Worm (Caenorhabditis elegans) whole organism, L4 larva: ENCODE measurements around the gene clec-128.
A peak's percentile ranks its signal among the peaks of the same experiment; 100 is the strongest.
"Not testable (repeated sequence)": the region's sequence is repeated elsewhere in the genome, so short reads cannot be mapped to it uniquely, and the experiment has no call there.

Experiments used
- D1046.2 ChIP-seq: fragments of 200-800 bp; sonication (Bioruptor generic); IDR thresholded peaks from 2 replicates; pipeline ENCODE4 v1.3.6; 2022; ENCODE audit warnings: missing genetic modification characterization, missing compliant biosample characterization
- T26A8.4 ChIP-seq: fragments of 200-800 bp; sonication (Bioruptor generic); IDR thresholded peaks from 2 replicates; pipeline ENCODE4 v1.3.6; 2022; ENCODE audit warnings: missing genetic modification characterization, missing compliant biosample characterization
- Y75B8A.6 ChIP-seq: fragments of 200-800 bp; sonication (Bioruptor generic); IDR thresholded peaks from 2 replicates; pipeline ENCODE4 v1.3.6; 2022; ENCODE audit warnings: missing genetic modification reagents, missing genetic modification characterization, missing compliant biosample characterization
- aha-1 ChIP-seq: fragments of 150-350 bp; peaks from one replicate; lab custom pipeline; 2014; ENCODE audit warnings: missing biosample characterization, missing genetic modification characterization
- ceh-20 ChIP-seq: fragments of 200-800 bp; sonication (Bioruptor generic); IDR thresholded peaks from 2 replicates; pipeline ENCODE4 v1.3.6; 2022; ENCODE audit warnings: missing genetic modification reagents, missing genetic modification characterization, missing compliant biosample characterization
- ceh-28 ChIP-seq: fragments of 150-350 bp; optimal IDR thresholded peaks from 2 replicates; lab custom pipeline; 2014; ENCODE audit warnings: missing biosample characterization, missing genetic modification reagents, missing genetic modification characterization
- ceh-62 ChIP-seq: sonication (generic microtip); optimal IDR thresholded peaks from 2 replicates; lab custom pipeline; 2017; ENCODE audit warnings: missing biosample characterization, missing genetic modification characterization
- ctbp-1 ChIP-seq: fragments of 200-800 bp; sonication (Bioruptor generic); IDR thresholded peaks from 2 replicates; pipeline ENCODE4 v1.3.6; 2022; ENCODE audit warnings: missing genetic modification reagents, missing genetic modification characterization, missing compliant biosample characterization
- daf-19 ChIP-seq: fragments of 200-800 bp; sonication (Bioruptor generic); conservative IDR thresholded peaks from 2 replicates; pipeline ENCODE4 v1.3.6; 2022; ENCODE audit warnings: missing genetic modification characterization, missing compliant biosample characterization
- dmd-6 ChIP-seq: fragments of 200-800 bp; sonication (Bioruptor generic); IDR thresholded peaks from 2 replicates; pipeline ENCODE4 v1.3.6; 2022; ENCODE audit warnings: missing genetic modification reagents, missing genetic modification characterization, missing compliant biosample characterization
- dmd-8 ChIP-seq: fragments of 200-800 bp; sonication (Bioruptor generic); IDR thresholded peaks from 2 replicates; pipeline ENCODE4 v1.3.6; 2022; ENCODE audit warnings: missing genetic modification characterization, missing compliant biosample characterization
- dmd-9 ChIP-seq: fragments of 200-800 bp; sonication (Bioruptor generic); IDR thresholded peaks from 2 replicates; pipeline ENCODE4 v1.3.6; 2022; ENCODE audit warnings: missing genetic modification reagents, missing genetic modification characterization, missing compliant biosample characterization
- dpl-1 ChIP-seq: fragments of 150-350 bp; optimal IDR thresholded peaks from 2 replicates; lab custom pipeline; 2014; ENCODE audit warnings: missing biosample characterization, missing genetic modification reagents, missing genetic modification characterization
- duxl-1 ChIP-seq: sonication (generic microtip); optimal IDR thresholded peaks from 2 replicates; lab custom pipeline; 2016; ENCODE audit warnings: mild to moderate bottlenecking, missing genetic modification characterization, moderate library complexity, missing compliant biosample characterization; ENCODE audit not compliant: poor library complexity
- dve-1 ChIP-seq: sonication (generic microtip); optimal IDR thresholded peaks from 2 replicates; lab custom pipeline; 2017; ENCODE audit warnings: antibody characterized with exemption, mild to moderate bottlenecking, missing genetic modification characterization, missing compliant biosample characterization; ENCODE audit not compliant: insufficient read depth
- gei-8 ChIP-seq: fragments of 200-800 bp; sonication (Bioruptor generic); optimal IDR thresholded peaks from 2 replicates; lab custom pipeline; 2018; ENCODE audit warnings: mild to moderate bottlenecking, missing genetic modification characterization, missing compliant biosample characterization
- hif-1 ChIP-seq, 2 experiments: sonication (generic microtip); optimal IDR thresholded peaks; 2 replicates each; lab custom pipeline; 2016 to 2017; ENCODE audit warnings: missing compliant biosample characterization in 2 of 2, missing genetic modification characterization in 2 of 2, missing genetic modification reagents in 2 of 2, missing genotype in 2 of 2, mild to moderate bottlenecking in 1 of 2
- hlh-11 ChIP-seq: fragments of 200-800 bp; sonication (Bioruptor generic); optimal IDR thresholded peaks from 2 replicates; lab custom pipeline; 2018; ENCODE audit warnings: mild to moderate bottlenecking, missing genetic modification characterization, missing compliant biosample characterization
- hlh-30 ChIP-seq: sonication (generic microtip); optimal IDR thresholded peaks from 2 replicates; lab custom pipeline; 2017; ENCODE audit warnings: antibody characterized with exemption, mild to moderate bottlenecking, missing genetic modification characterization, missing compliant biosample characterization; ENCODE audit not compliant: insufficient read depth
- hmg-1.1 ChIP-seq: fragments of 200-800 bp; sonication (Bioruptor generic); IDR thresholded peaks from 2 replicates; pipeline ENCODE4 v1.3.6; 2022; ENCODE audit warnings: missing genetic modification reagents, missing genetic modification characterization, missing compliant biosample characterization
- jun-1 ChIP-seq: fragments of 150-350 bp; optimal IDR thresholded peaks from 2 replicates; lab custom pipeline; 2014; ENCODE audit warnings: missing biosample characterization, missing genetic modification reagents, missing genetic modification characterization
- lim-7 ChIP-seq: fragments of 200-800 bp; sonication (Bioruptor generic); IDR thresholded peaks from 2 replicates; pipeline ENCODE4 v1.3.6; 2022; ENCODE audit warnings: missing genetic modification characterization, missing compliant biosample characterization
- lin-13 ChIP-seq: fragments of 150-350 bp; optimal IDR thresholded peaks from 2 replicates; lab custom pipeline; 2014; ENCODE audit warnings: missing biosample characterization, missing genetic modification reagents, missing genetic modification characterization
- lin-29 ChIP-seq: fragments of 200-800 bp; sonication (Bioruptor generic); IDR thresholded peaks from 2 replicates; pipeline ENCODE4 v1.3.6; 2022; ENCODE audit warnings: missing genetic modification reagents, missing genetic modification characterization, missing compliant biosample characterization
- lin-38 ChIP-seq: fragments of 200-800 bp; sonication (Bioruptor generic); IDR thresholded peaks from 2 replicates; pipeline ENCODE4 v1.3.6; 2022; ENCODE audit warnings: missing genetic modification reagents, missing genetic modification characterization, missing compliant biosample characterization
- lsy-2 ChIP-seq, 2 experiments: fragments of 150-350 bp in 1 of 2; sonication (generic microtip) in 1 of 2; optimal IDR thresholded peaks; 2 replicates each; lab custom pipeline; 2014 to 2017; ENCODE audit warnings: missing biosample characterization in 2 of 2, missing genetic modification characterization in 2 of 2
- madf-5 ChIP-seq, 2 experiments: fragments of 200-800 bp; sonication (Bioruptor generic); IDR thresholded peaks; 2 replicates each; pipeline ENCODE4 v1.3.6; 2022; ENCODE audit warnings: missing compliant biosample characterization in 2 of 2, missing genetic modification characterization in 2 of 2
- madf-9 ChIP-seq: fragments of 200-800 bp; sonication (Bioruptor generic); conservative IDR thresholded peaks from 2 replicates; pipeline ENCODE4 v1.3.6; 2022; ENCODE audit warnings: missing genetic modification reagents, missing genetic modification characterization, missing compliant biosample characterization
- mep-1 ChIP-seq: fragments of 150-350 bp; sonication (generic microtip); optimal IDR thresholded peaks from 3 replicates; lab custom pipeline; 2014; ENCODE audit warnings: missing biosample characterization, missing genetic modification characterization
- mes-2 ChIP-seq: sonication (generic microtip); optimal IDR thresholded peaks from 2 replicates; lab custom pipeline; 2016; ENCODE audit warnings: missing genotype, mild to moderate bottlenecking, missing genetic modification characterization, missing compliant biosample characterization; ENCODE audit not compliant: poor library complexity, severe bottlenecking
- nhr-10 ChIP-seq: fragments of 150-350 bp; optimal IDR thresholded peaks from 2 replicates; lab custom pipeline; 2014; ENCODE audit warnings: missing biosample characterization, missing genetic modification characterization
- nhr-102 ChIP-seq: sonication (generic microtip); optimal IDR thresholded peaks from 2 replicates; lab custom pipeline; 2016; ENCODE audit warnings: mild to moderate bottlenecking, missing genetic modification characterization, moderate library complexity, missing compliant biosample characterization
- nhr-11 ChIP-seq: fragments of 150-350 bp; optimal IDR thresholded peaks from 2 replicates; lab custom pipeline; 2014; ENCODE audit warnings: missing biosample characterization, missing genetic modification characterization
- nhr-28 ChIP-seq: fragments of 150-350 bp; optimal IDR thresholded peaks from 2 replicates; lab custom pipeline; 2014; ENCODE audit warnings: missing biosample characterization, missing genetic modification characterization
- nhr-42 ChIP-seq: fragments of 200-800 bp; sonication (Bioruptor generic); IDR thresholded peaks from 2 replicates; pipeline ENCODE4 v1.3.6; 2022; ENCODE audit warnings: missing genetic modification characterization, missing compliant biosample characterization
- nhr-48 ChIP-seq: sonication (generic microtip); optimal IDR thresholded peaks from 2 replicates; lab custom pipeline; 2016; ENCODE audit warnings: mild to moderate bottlenecking, missing genetic modification characterization, missing compliant biosample characterization
- nhr-6 ChIP-seq: fragments of 150-350 bp; optimal IDR thresholded peaks from 2 replicates; lab custom pipeline; 2014; ENCODE audit warnings: missing biosample characterization, missing genetic modification characterization
- pha-4 ChIP-seq, 2 experiments: fragments of 150-350 bp in 1 of 2; fragments of 200-800 bp in 1 of 2; sonication (Bioruptor generic) in 1 of 2; IDR thresholded peaks in 1 of 2; optimal IDR thresholded peaks in 1 of 2; 2 replicates each; pipeline versions ENCODE4 v1.3.6 to Lab custom; 2014 to 2022; ENCODE audit warnings: missing genetic modification characterization in 2 of 2, missing genetic modification reagents in 2 of 2, missing biosample characterization in 1 of 2, missing compliant biosample characterization in 1 of 2
- rbr-2 ChIP-seq: sonication (generic microtip); optimal IDR thresholded peaks from 2 replicates; lab custom pipeline; 2016; ENCODE audit warnings: missing genotype, missing genetic modification characterization, missing compliant biosample characterization
- snpc-1.2 ChIP-seq: fragments of 200-800 bp; sonication (Bioruptor generic); IDR thresholded peaks from 2 replicates; pipeline ENCODE4 v1.3.6; 2022; ENCODE audit warnings: missing genetic modification reagents, missing genetic modification characterization, missing compliant biosample characterization
- spr-3 ChIP-seq: fragments of 200-800 bp; sonication (Bioruptor generic); optimal IDR thresholded peaks from 2 replicates; lab custom pipeline; 2018; ENCODE audit warnings: mild to moderate bottlenecking, missing genetic modification characterization, missing compliant biosample characterization
- tag-97 ChIP-seq: fragments of 200-800 bp; sonication (Bioruptor generic); IDR thresholded peaks from 2 replicates; pipeline ENCODE4 v1.3.6; 2022; ENCODE audit warnings: missing genetic modification characterization, missing compliant biosample characterization
- vab-7 ChIP-seq: fragments of 200-800 bp; sonication (Bioruptor generic); IDR thresholded peaks from 2 replicates; pipeline ENCODE4 v1.3.6; 2022; ENCODE audit warnings: missing genetic modification reagents, missing genetic modification characterization, missing compliant biosample characterization
- zfp-3 ChIP-seq: fragments of 200-800 bp; sonication (Bioruptor generic); conservative IDR thresholded peaks from 2 replicates; pipeline ENCODE4 v1.3.6; 2022; ENCODE audit warnings: missing genetic modification reagents, missing genetic modification characterization, missing compliant biosample characterization

The clec-128 gene

ce11 chrII:3527460-3527859 is 43.4 kb downstream of the clec-128 start:
- TF ChIP-seq aha-1 (tag; lab: Kevin White, UChicago) (peak; percentile 20), dmd-8 (GFP tag; lab: Robert Waterston, UW) (no peak)

ce11 chrII:3524097-3524496 is 46.7 kb downstream of the clec-128 start, which contains the start of gene col-72:
TSS of gene col-72 (minus strand) at chrII:3524197.
- no peak for TF ChIP-seq ceh-62 (tag; lab: Kevin White, UChicago)
- TF ChIP-seq nhr-11 (tag; lab: Kevin White, UChicago) = no peak
- TF ChIP-seq nhr-6 (tag; lab: Kevin White, UChicago) = no peak
- TF ChIP-seq ceh-28 (tag; lab: Kevin White, UChicago) = no peak
- TF ChIP-seq lin-13 (GFP tag; lab: Kevin White, UChicago) = no peak
- no peak for TF ChIP-seq tag-97 (GFP tag; lab: Robert Waterston, UW)
- TF ChIP-seq vab-7 (GFP tag; lab: Robert Waterston, UW) = no peak
- TF ChIP-seq lim-7 = no peak
- no peak for TF ChIP-seq dmd-6 (GFP tag; lab: Robert Waterston, UW)
- TF ChIP-seq spr-3 (GFP tag; lab: Kevin White, UChicago) = no peak
- TF ChIP-seq madf-9 (GFP tag; lab: Robert Waterston, UW) = no peak
- no peak for TF ChIP-seq hlh-30 (tag; lab: Kevin White, UChicago)
- TF ChIP-seq jun-1 (tag; lab: Kevin White, UChicago) = no peak
- TF ChIP-seq dpl-1 (GFP tag; lab: Kevin White, UChicago) = no peak
- TF ChIP-seq nhr-10 (tag; lab: Kevin White, UChicago) = no peak
- no peak for TF ChIP-seq D1046.2 (GFP tag; lab: Robert Waterston, UW)
- TF ChIP-seq gei-8 (GFP tag; lab: Kevin White, UChicago) = no peak
- TF ChIP-seq snpc-1.2 (GFP tag; lab: Robert Waterston, UW) = no peak
- no peak for TF ChIP-seq madf-5 (GFP tag; IDR thresholded peaks at IDR 0.05; lab: Robert Waterston, UW)
- TF ChIP-seq nhr-48 = no peak

ce11 chrII:3523547-3523946 is 47.3 kb downstream of the clec-128 start:
- peak; percentile 74 for TF ChIP-seq lin-29 (GFP tag; lab: Robert Waterston, UW)
- peak; percentile 96 for TF ChIP-seq lin-38 (GFP tag; lab: Robert Waterston, UW)
- peak; percentile 83 for TF ChIP-seq rbr-2 (tag; lab: Kevin White, UChicago)
- TF ChIP-seq hlh-11 (tag; lab: Kevin White, UChicago) = peak; percentile 26
- TF ChIP-seq hmg-1.1 = peak; percentile 87
- TF ChIP-seq madf-9 (GFP tag; lab: Robert Waterston, UW) = peak; percentile 63; the same call in 1 of the 2 replicates
- TF ChIP-seq mep-1 (tag; lab: Kevin White, UChicago) = peak; percentile 67
- TF ChIP-seq ctbp-1 (GFP tag; lab: Robert Waterston, UW) = peak; percentile 55; the same call in 1 of the 2 replicates
- peak; percentile 79 for TF ChIP-seq nhr-42
- peak; percentile 44; the same call in 1 of the 2 replicates for TF ChIP-seq T26A8.4 (GFP tag; lab: Robert Waterston, UW)
- 0 out of 2 replicates have a peak, but pooled peaks have one; percentile 54 for TF ChIP-seq D1046.2 (GFP tag; lab: Robert Waterston, UW)
- TF ChIP-seq lsy-2 (tag; optimal IDR thresholded peaks at IDR 0.05; lab: Kevin White, UChicago) = peak; percentile 77 to 96
- TF ChIP-seq nhr-102 (tag; lab: Kevin White, UChicago) = peak; percentile 11
- TF ChIP-seq mes-2 (tag; lab: Kevin White, UChicago) = peak; percentile 66
- TF ChIP-seq nhr-11 (tag; lab: Kevin White, UChicago) = peak; percentile 57
- TF ChIP-seq pha-4 (GFP tag; IDR thresholded peaks at IDR 0.05; lab: Robert Waterston, UW) = peak; percentile 75
- not testable (repeated sequence) for TF ChIP-seq pha-4 (tag; optimal IDR thresholded peaks at IDR 0.05; lab: Kevin White, UChicago)
- TF ChIP-seq duxl-1 (tag; lab: Kevin White, UChicago) = peak; percentile 10
- peak; percentile 23 for TF ChIP-seq dve-1 (tag; lab: Kevin White, UChicago)
- TF ChIP-seq ceh-20 (GFP tag; lab: Robert Waterston, UW) = peak; percentile 72; the same call in 1 of the 2 replicates
- TF ChIP-seq zfp-3 (GFP tag; lab: Robert Waterston, UW) = peak; percentile 47; the same call in 1 of the 2 replicates
- peak; percentile 81 for TF ChIP-seq aha-1 (tag; lab: Kevin White, UChicago)
- TF ChIP-seq dmd-9 = 0 out of 2 replicates have a peak, but pooled peaks have one; percentile 63
- peak; percentile 41 for TF ChIP-seq dpl-1 (GFP tag; lab: Kevin White, UChicago)
- peak; percentile 80 for TF ChIP-seq dmd-6 (GFP tag; lab: Robert Waterston, UW)
- peak; percentile 31 for TF ChIP-seq hlh-30 (tag; lab: Kevin White, UChicago)
- TF ChIP-seq Y75B8A.6 = 0 out of 2 replicates have a peak, but pooled peaks have one; percentile 40
- peak; percentile 49 for TF ChIP-seq nhr-28 (tag; lab: Kevin White, UChicago)
- peak; percentile 70 for TF ChIP-seq vab-7 (GFP tag; lab: Robert Waterston, UW)
- peak in 1 of 2 experiments; percentile 39 for TF ChIP-seq hif-1 (tag; optimal IDR thresholded peaks at IDR 0.05; lab: Kevin White, UChicago)
- TF ChIP-seq daf-19 = 0 out of 2 replicates have a peak, but pooled peaks have one; percentile 14
